Fruit fly (Drosophila melanogaster) whole organism, pupa: ENCODE results near the gene ND-B8.
A peak's percentile ranks its signal among the peaks of the same experiment; 100 is the strongest.

Experiments
- CG10348 ChIP-seq: fragments of 200-800 bp; sonication (Bioruptor generic); IDR thresholded peaks from 2 replicates; pipeline ENCODE4 v1.3.6; 2022; ENCODE audit warnings: missing biosample characterization, missing genetic modification characterization
- CG12605 ChIP-seq: fragments of 200-800 bp; sonication (Bioruptor generic); IDR thresholded peaks from 2 replicates; pipeline ENCODE4 v1.3.6; 2022; ENCODE audit warnings: missing biosample characterization, missing genetic modification characterization
- CG13204 ChIP-seq: fragments of 200-800 bp; sonication (Bioruptor generic); optimal IDR thresholded peaks from 2 replicates; lab custom pipeline; 2018; ENCODE audit warnings: missing biosample characterization, mild to moderate bottlenecking, missing genetic modification characterization, moderate library complexity
- CG14655 ChIP-seq: fragments of 200-800 bp; sonication (Bioruptor generic); optimal IDR thresholded peaks from 3 replicates; lab custom pipeline; 2017; ENCODE audit warnings: mild to moderate bottlenecking, missing biosample characterization, missing genetic modification reagents, missing genetic modification characterization
- CG15710 ChIP-seq: fragments of 200-800 bp; sonication (Bioruptor generic); optimal IDR thresholded peaks from 2 replicates; lab custom pipeline; 2018; ENCODE audit warnings: missing biosample characterization, mild to moderate bottlenecking, missing genetic modification characterization, moderate library complexity
- CG17806 ChIP-seq: fragments of 200-800 bp; sonication (Bioruptor generic); optimal IDR thresholded peaks from 2 replicates; lab custom pipeline; 2018; ENCODE audit warnings: missing biosample characterization, mild to moderate bottlenecking, missing genetic modification characterization, moderate library complexity
- CG32121 ChIP-seq: fragments of 200-800 bp; sonication (Bioruptor generic); IDR thresholded peaks from 2 replicates; pipeline ENCODE4 v1.3.6; 2022; ENCODE audit warnings: missing biosample characterization, missing genetic modification characterization
- CG34367 ChIP-seq: fragments of 200-800 bp; sonication (Bioruptor generic); optimal IDR thresholded peaks from 2 replicates; lab custom pipeline; 2018; ENCODE audit warnings: missing biosample characterization, mild to moderate bottlenecking, missing genetic modification characterization
- CG4496 ChIP-seq: fragments of 200-800 bp; sonication (Bioruptor generic); IDR thresholded peaks from 3 replicates; pipeline ENCODE4 v1.3.6; 2022; ENCODE audit warnings: missing biosample characterization, missing genetic modification characterization
- CG8159 ChIP-seq: fragments of 200-800 bp; sonication (Bioruptor generic); optimal IDR thresholded peaks from 3 replicates; lab custom pipeline; 2018; ENCODE audit warnings: missing biosample characterization, mild to moderate bottlenecking, missing genetic modification characterization, moderate library complexity
- CG8301 ChIP-seq: fragments of 200-800 bp; sonication (Bioruptor generic); optimal IDR thresholded peaks from 2 replicates; lab custom pipeline; 2018; ENCODE audit warnings: missing biosample characterization, mild to moderate bottlenecking, missing genetic modification characterization
- CG9948 ChIP-seq: fragments of 200-800 bp; sonication (Bioruptor generic); optimal IDR thresholded peaks from 2 replicates; lab custom pipeline; 2018; ENCODE audit warnings: missing biosample characterization, mild to moderate bottlenecking, missing genetic modification characterization, moderate library complexity
- D1 ChIP-seq: fragments of 200-800 bp; sonication (Bioruptor generic); optimal IDR thresholded peaks from 2 replicates; lab custom pipeline; 2018; ENCODE audit warnings: missing biosample characterization, mild to moderate bottlenecking, missing genetic modification characterization, moderate library complexity
- EcR ChIP-seq: fragments of 200-800 bp; sonication (Bioruptor generic); optimal IDR thresholded peaks from 3 replicates; lab custom pipeline; 2019; ENCODE audit warnings: missing biosample characterization, missing genetic modification characterization, mild to moderate bottlenecking, moderate library complexity, missing genetic modification reagents
- Ets98B ChIP-seq: fragments of 200-800 bp; sonication (Bioruptor generic); IDR thresholded peaks from 2 replicates; pipeline ENCODE4 v1.3.6; 2022; ENCODE audit warnings: missing biosample characterization, missing genetic modification characterization
- Pif1A ChIP-seq: fragments of 200-800 bp; sonication (Bioruptor generic); optimal IDR thresholded peaks from 3 replicates; lab custom pipeline; 2016; ENCODE audit warnings: missing biosample characterization, missing genetic modification characterization
- Pif1B ChIP-seq: fragments of 200-800 bp; sonication (Bioruptor generic); optimal IDR thresholded peaks from 3 replicates; lab custom pipeline; 2016; ENCODE audit warnings: missing biosample characterization, missing genetic modification characterization
- Snoo ChIP-seq: fragments of 200-800 bp; sonication (Bioruptor generic); optimal IDR thresholded peaks from 3 replicates; lab custom pipeline; 2017; ENCODE audit warnings: missing biosample characterization, mild to moderate bottlenecking, missing genetic modification characterization, inconsistent platforms
- fd96Ca ChIP-seq: fragments of 200-800 bp; sonication (Bioruptor generic); IDR thresholded peaks from 3 replicates; pipeline ENCODE4 v1.3.6; 2022; ENCODE audit warnings: missing biosample characterization, missing genetic modification characterization
- gl ChIP-seq: fragments of 200-800 bp; sonication (Bioruptor generic); optimal IDR thresholded peaks from 2 replicates; lab custom pipeline; 2018; ENCODE audit warnings: missing biosample characterization, mild to moderate bottlenecking, missing genetic modification characterization
- rn ChIP-seq: fragments of 200-800 bp; sonication (Bioruptor generic); IDR thresholded peaks from 2 replicates; pipeline ENCODE4 v1.3.6; 2022; ENCODE audit warnings: missing biosample characterization, missing genetic modification characterization

The ND-B8 gene

dm6 chr2L:4454009-4454689, at the start of gene ND-B8, which contains the start of gene Secp43:
Gene ND-B8, plus strand, starts transcription at chr2L:4454626.
Gene Secp43, minus strand, starts transcription at chr2L:4454453.
- TF ChIP-seq CG8301 = no peak
- TF ChIP-seq EcR (GFP tag; lab: Kevin White, UChicago) = no peak
- TF ChIP-seq D1 (tag; lab: Kevin White, UChicago) = no peak
- no peak for TF ChIP-seq rn (GFP tag; lab: Robert Waterston, UW)
- TF ChIP-seq CG12605 = no peak

dm6 chr2L:4410855-4411254, 43.6 kb upstream of the ND-B8 start, which contains the start of gene CG43055:
Gene CG43055, plus strand, starts transcription at chr2L:4411155.
- TF ChIP-seq CG14655 (GFP tag; lab: Kevin White, UChicago) (no peak), CG13204 (no peak), CG4496 (GFP tag; lab: Robert Waterston, UW) (no peak), rn (GFP tag; lab: Robert Waterston, UW) (no peak), CG9948 (tag; lab: Kevin White, UChicago) (no peak), CG8159 (no peak), CG8301 (no peak), Pif1A (GFP tag; lab: Kevin White, UChicago) (no peak), CG10348 (no peak), Snoo (tag; lab: Kevin White, UChicago) (no peak), EcR (GFP tag; lab: Kevin White, UChicago) (no peak), Pif1B (GFP tag; lab: Kevin White, UChicago) (no peak), fd96Ca (GFP tag; lab: Robert Waterston, UW) (no peak), CG34367 (tag; lab: Kevin White, UChicago) (no peak)

DNA sequence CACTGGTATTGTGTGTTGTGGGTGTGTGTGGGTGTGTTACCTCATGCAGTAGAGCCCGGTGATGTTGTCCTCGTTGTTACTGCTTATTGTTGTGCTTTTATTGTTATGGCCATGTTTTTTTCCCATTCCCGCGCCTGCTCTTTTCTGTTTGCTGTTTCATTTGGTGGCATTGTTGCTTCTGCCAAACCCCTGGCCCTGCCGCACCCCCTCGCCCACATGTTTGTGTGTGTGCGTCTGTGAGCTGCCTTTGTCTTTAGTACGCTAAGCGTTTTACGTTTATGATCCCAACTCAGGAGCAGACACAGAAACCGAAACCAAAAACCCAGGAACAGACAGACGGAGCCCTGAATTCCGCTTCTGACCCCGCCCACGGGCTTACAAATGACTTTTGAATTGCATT, 40.4 kb upstream of the ND-B8 start:
- TF ChIP-seq fd96Ca (GFP tag; lab: Robert Waterston, UW) = no peak
- TF ChIP-seq Pif1B (GFP tag; lab: Kevin White, UChicago) = no peak
- TF ChIP-seq Ets98B (GFP tag; lab: Robert Waterston, UW) = no peak
- no peak for TF ChIP-seq CG8301

dm6 chr2L:4416089-4416488, 38.3 kb upstream of the ND-B8 start:
- peak; percentile 50 for TF ChIP-seq Pif1A (GFP tag; lab: Kevin White, UChicago)
- TF ChIP-seq CG8159 = peak; percentile 65
- TF ChIP-seq CG15710 = peak; percentile 58
- TF ChIP-seq CG17806 (tag; lab: Kevin White, UChicago) = no peak
- TF ChIP-seq fd96Ca (GFP tag; lab: Robert Waterston, UW) = 0 out of 3 replicates have a peak, but pooled peaks have one; percentile 35
- TF ChIP-seq CG14655 (GFP tag; lab: Kevin White, UChicago) = peak; percentile 54
- no peak for TF ChIP-seq CG8301
- TF ChIP-seq D1 (tag; lab: Kevin White, UChicago) = no peak
- no peak for TF ChIP-seq rn (GFP tag; lab: Robert Waterston, UW)
- TF ChIP-seq CG4496 (GFP tag; lab: Robert Waterston, UW) = peak; percentile 43; the same call in 1 of the 3 replicates
- no peak for TF ChIP-seq CG13204
- no peak for TF ChIP-seq CG9948 (tag; lab: Kevin White, UChicago)
- TF ChIP-seq Pif1B (GFP tag; lab: Kevin White, UChicago) = no peak
- TF ChIP-seq CG32121 (GFP tag; lab: Robert Waterston, UW) = peak; percentile 35
- peak; percentile 23 for TF ChIP-seq CG34367 (tag; lab: Kevin White, UChicago)
- no peak for TF ChIP-seq Snoo (tag; lab: Kevin White, UChicago)
- TF ChIP-seq Ets98B (GFP tag; lab: Robert Waterston, UW) = no peak
- TF ChIP-seq, all 21 proteins: peak for 8

DNA sequence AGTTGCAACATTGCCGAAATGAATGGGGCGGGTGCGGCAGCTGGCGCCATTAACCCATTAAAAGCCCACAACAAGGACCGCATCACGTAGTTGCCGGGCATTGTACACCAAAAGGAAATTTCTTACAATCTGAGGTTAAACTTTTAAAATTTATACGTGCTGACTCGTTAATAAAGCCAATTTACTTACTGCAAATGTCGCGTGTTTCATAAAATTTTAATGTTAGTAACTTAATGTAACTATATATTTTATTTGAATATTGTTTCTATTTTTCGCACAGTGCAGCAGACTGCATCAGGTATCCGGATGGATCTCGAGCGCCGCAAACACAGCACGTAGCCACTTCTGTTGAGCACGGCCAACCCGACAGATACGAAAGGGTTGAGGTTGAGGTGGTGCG, 37.5 kb upstream of the ND-B8 start:
- TF ChIP-seq CG17806 (tag; lab: Kevin White, UChicago) = peak; percentile 59
- no peak for TF ChIP-seq CG13204
- TF ChIP-seq Snoo (tag; lab: Kevin White, UChicago) = no peak
- TF ChIP-seq CG32121 (GFP tag; lab: Robert Waterston, UW) = peak; percentile 56; the same call in 1 of the 2 replicates
- peak; percentile 58 for TF ChIP-seq CG15710
- TF ChIP-seq CG8159 = peak; percentile 74
- no peak for TF ChIP-seq gl (tag; lab: Kevin White, UChicago)
- 0 out of 3 replicates have a peak, but pooled peaks have one; percentile 32 for TF ChIP-seq fd96Ca (GFP tag; lab: Robert Waterston, UW)
- peak; percentile 64; the same call in 1 of the 3 replicates for TF ChIP-seq CG4496 (GFP tag; lab: Robert Waterston, UW)
- TF ChIP-seq CG8301 = peak; percentile 35
- TF ChIP-seq CG34367 (tag; lab: Kevin White, UChicago) = peak; percentile 51
- TF ChIP-seq D1 (tag; lab: Kevin White, UChicago) = no peak
- TF ChIP-seq CG9948 (tag; lab: Kevin White, UChicago) = peak; percentile 52
- no peak for TF ChIP-seq rn (GFP tag; lab: Robert Waterston, UW)
- TF ChIP-seq EcR (GFP tag; lab: Kevin White, UChicago) = no peak
- peak; percentile 0 for TF ChIP-seq Pif1A (GFP tag; lab: Kevin White, UChicago)
- TF ChIP-seq CG10348 = no peak
- TF ChIP-seq CG12605 = no peak
- peak; percentile 27; the same call in 1 of the 2 replicates for TF ChIP-seq Ets98B (GFP tag; lab: Robert Waterston, UW)
- peak; percentile 48 for TF ChIP-seq CG14655 (GFP tag; lab: Kevin White, UChicago)
- TF ChIP-seq Pif1B (GFP tag; lab: Kevin White, UChicago) = peak; percentile 5

DNA sequence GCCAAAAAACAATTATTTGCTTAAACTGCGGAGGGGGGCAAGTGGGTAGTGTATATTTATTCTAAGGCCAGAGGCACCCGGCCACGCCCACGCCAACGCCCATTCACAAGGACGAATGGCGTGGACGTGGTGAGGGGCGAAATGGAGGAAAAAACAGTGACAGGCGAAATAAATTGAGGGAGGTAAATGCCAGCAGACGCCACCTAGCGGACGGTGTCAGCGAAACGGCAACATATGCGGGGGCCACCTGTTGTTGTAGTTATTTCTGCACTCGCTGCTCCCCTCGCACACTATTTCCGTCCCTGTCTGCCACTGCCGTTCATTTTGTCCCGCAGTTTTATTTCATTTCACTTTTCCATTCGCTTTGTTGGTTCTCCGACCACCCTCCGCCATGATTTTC, 36.4 kb upstream of the ND-B8 start:
- TF ChIP-seq gl (tag; lab: Kevin White, UChicago) (no peak), rn (GFP tag; lab: Robert Waterston, UW) (no peak), Snoo (tag; lab: Kevin White, UChicago) (no peak), CG17806 (tag; lab: Kevin White, UChicago) (no peak), CG32121 (GFP tag; lab: Robert Waterston, UW) (no peak), CG14655 (GFP tag; lab: Kevin White, UChicago) (no peak), CG8159 (no peak), Ets98B (GFP tag; lab: Robert Waterston, UW) (no peak), CG13204 (no peak), Pif1A (GFP tag; lab: Kevin White, UChicago) (no peak), CG15710 (no peak), CG10348 (no peak), CG4496 (GFP tag; lab: Robert Waterston, UW) (peak; percentile 39; the same call in 1 of the 3 replicates), CG12605 (peak; percentile 49), fd96Ca (GFP tag; lab: Robert Waterston, UW) (peak; percentile 25; the same call in 1 of the 3 replicates), Pif1B (GFP tag; lab: Kevin White, UChicago) (no peak)
- TF ChIP-seq, all 21 proteins: peak for 3
